Worm (Caenorhabditis elegans): ENCODE data around the gene E02H1.6.

E02H1.6 gene

DNA sequence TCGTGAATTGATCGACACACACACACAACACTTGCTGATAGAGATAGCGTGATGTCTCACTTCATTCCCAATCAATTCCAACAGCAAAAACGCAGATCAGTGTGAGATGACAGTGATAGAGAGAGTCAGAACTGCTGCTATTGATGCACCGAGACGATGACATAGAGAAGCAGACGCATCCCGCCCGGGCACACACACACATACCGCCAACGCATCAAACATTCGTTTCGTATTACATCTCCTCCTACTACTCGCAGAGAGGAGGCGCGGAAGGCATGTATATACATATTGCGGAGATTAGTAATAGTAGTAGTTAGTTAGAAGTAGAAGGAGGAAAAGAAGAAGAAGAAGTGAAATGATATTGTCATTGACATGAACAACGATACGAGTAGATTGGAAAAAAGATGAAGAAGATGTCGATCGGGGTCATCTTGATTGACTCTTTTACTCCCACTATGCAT lies 22.9 kb downstream of the E02H1.6 start (continued):
- no peak for TF ChIP-seq unc-55 (GFP tag; optimal IDR thresholded peaks at IDR 0.05)
- no peak for TF ChIP-seq ceh-82 (tag; optimal IDR thresholded peaks at IDR 0.05)
- no peak for TF ChIP-seq mab-5 (tag; optimal IDR thresholded peaks at IDR 0.05)
- no peak for TF ChIP-seq unc-62 (GFP tag; optimal IDR thresholded peaks at IDR 0.05)
- peak; percentile 19 for TF ChIP-seq ama-1 (optimal IDR thresholded peaks at IDR 0.05)
- peak; percentile 39 for TF ChIP-seq sma-9 (GFP tag; optimal IDR thresholded peaks at IDR 0.05)
- TF ChIP-seq sma-9 (tag; optimal IDR thresholded peaks at IDR 0.05): no peak
- TF ChIP-seq nhr-25 (tag; optimal IDR thresholded peaks at IDR 0.05): peak; percentile 31
- no peak for TF ChIP-seq nhr-10 (tag; optimal IDR thresholded peaks at IDR 0.05)
- TF ChIP-seq nhr-21 (tag; optimal IDR thresholded peaks at IDR 0.05): peak; percentile 67
- peak in 1 of 2 experiments; percentile 49 for TF ChIP-seq lsy-2 (tag; optimal IDR thresholded peaks at IDR 0.05)
- no peak for TF ChIP-seq elt-3 (tag; optimal IDR thresholded peaks at IDR 0.05)
- peak; percentile 13 for TF ChIP-seq blmp-1 (tag; optimal IDR thresholded peaks at IDR 0.05; ENCODE audit: insufficient read depth)
- no peak for TF ChIP-seq aly-2 (tag; optimal IDR thresholded peaks at IDR 0.05)
- TF ChIP-seq nhr-237 (tag; optimal IDR thresholded peaks at IDR 0.05): no peak
- no peak for TF ChIP-seq mbf-1 (tag; optimal IDR thresholded peaks at IDR 0.05)
- TF ChIP-seq ztf-4 (tag; optimal IDR thresholded peaks at IDR 0.05): no peak
- TF ChIP-seq nhr-6 (tag; optimal IDR thresholded peaks at IDR 0.05): no peak
- TF ChIP-seq nhr-11 (tag; optimal IDR thresholded peaks at IDR 0.05): no peak
- no peak for TF ChIP-seq zag-1 (tag; optimal IDR thresholded peaks at IDR 0.05)
- no peak for TF ChIP-seq R02D3.7 (tag; optimal IDR thresholded peaks at IDR 0.05)
- TF ChIP-seq crh-2 (tag; optimal IDR thresholded peaks at IDR 0.05): peak; percentile 45
- TF ChIP-seq sma-3 (GFP tag; optimal IDR thresholded peaks at IDR 0.05): peak; percentile 73

DNA sequence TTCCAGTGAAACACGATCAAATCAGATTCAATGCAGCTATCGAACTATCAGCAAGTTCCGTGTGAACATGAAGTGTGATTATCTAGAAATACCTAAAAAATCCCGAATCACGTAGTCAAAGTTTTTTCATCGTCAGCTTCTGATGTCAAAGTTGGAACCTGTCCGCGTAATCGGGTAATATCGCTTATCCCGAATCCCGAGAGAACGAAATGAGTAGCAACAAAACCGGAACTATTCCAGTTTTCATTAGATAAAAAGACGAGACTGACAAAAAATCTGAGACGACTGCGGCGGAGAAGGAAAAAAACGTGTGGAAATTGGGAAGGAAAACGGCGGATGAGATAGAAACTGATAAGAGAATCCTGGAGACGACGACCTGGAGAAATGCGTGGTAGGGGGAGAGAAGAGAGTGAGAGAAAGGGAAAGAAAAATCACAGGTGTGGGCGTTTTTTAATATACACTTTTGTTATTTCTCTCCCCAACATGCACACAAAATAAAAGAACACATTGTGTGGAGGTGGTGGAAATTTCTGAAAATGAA lies 23.6 kb downstream of the E02H1.6 start:
- no peak for TF ChIP-seq ceh-16 (tag; optimal IDR thresholded peaks at IDR 0.05)
- TF ChIP-seq unc-55 (GFP tag; optimal IDR thresholded peaks at IDR 0.05): no peak
- no peak for TF ChIP-seq ztf-1 (GFP tag; conservative IDR thresholded peaks at IDR 0.05)
- no peak for TF ChIP-seq lin-39 (tag; optimal IDR thresholded peaks at IDR 0.05)
- no peak for TF ChIP-seq zag-1 (tag; optimal IDR thresholded peaks at IDR 0.05)
- TF ChIP-seq ztf-4 (tag; optimal IDR thresholded peaks at IDR 0.05): no peak
- no peak for TF ChIP-seq unc-39 (tag; optimal IDR thresholded peaks at IDR 0.05)
- TF ChIP-seq mab-5 (tag; optimal IDR thresholded peaks at IDR 0.05): no peak
- TF ChIP-seq nhr-12 (tag; optimal IDR thresholded peaks at IDR 0.05): no peak
- no peak for TF ChIP-seq nhr-6 (tag; optimal IDR thresholded peaks at IDR 0.05)
- TF ChIP-seq elt-1 (tag; optimal IDR thresholded peaks at IDR 0.05): no peak
- TF ChIP-seq egl-27 (tag; optimal IDR thresholded peaks at IDR 0.05): no peak
- TF ChIP-seq R02D3.7 (tag; optimal IDR thresholded peaks at IDR 0.05): no peak
- TF ChIP-seq mdl-1 (tag; optimal IDR thresholded peaks at IDR 0.05): no peak
- no peak for TF ChIP-seq skn-1 (tag; optimal IDR thresholded peaks at IDR 0.05)
- peak; percentile 45 for TF ChIP-seq fos-1 (tag; optimal IDR thresholded peaks at IDR 0.05)
- TF ChIP-seq ZK546.5 (tag; optimal IDR thresholded peaks at IDR 0.05): no peak
- TF ChIP-seq gmeb-1 (tag; optimal IDR thresholded peaks at IDR 0.05): no peak
- TF ChIP-seq ama-1 (optimal IDR thresholded peaks at IDR 0.05): peak; percentile 33
- TF ChIP-seq F13H6.1 (tag; optimal IDR thresholded peaks at IDR 0.05): peak; percentile 13
- no peak for TF ChIP-seq nhr-21 (tag; optimal IDR thresholded peaks at IDR 0.05)
- no peak for TF ChIP-seq nhr-129 (tag; optimal IDR thresholded peaks at IDR 0.05)

DNA sequence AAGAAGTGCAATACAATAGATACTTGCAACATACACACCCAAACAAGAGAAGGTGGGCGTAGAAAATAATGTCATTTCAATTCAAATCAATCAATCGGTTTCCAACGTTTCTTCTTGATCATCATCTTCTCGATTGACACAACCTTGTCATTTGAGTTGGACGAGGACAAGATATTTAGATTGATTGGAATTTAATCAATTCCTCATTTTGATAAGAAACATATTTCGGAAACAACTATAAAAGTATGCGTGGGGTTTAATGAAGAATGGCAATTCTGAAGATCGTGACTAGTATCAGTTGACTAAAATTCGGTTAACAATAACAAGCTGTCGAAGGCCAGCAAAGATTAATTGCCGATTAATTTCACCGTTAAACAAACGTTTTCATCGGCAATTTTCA lies 24.1 kb downstream of the E02H1.6 start:
- TF ChIP-seq blmp-1 (tag; optimal IDR thresholded peaks at IDR 0.05; ENCODE audit: insufficient read depth) (peak; percentile 4), sma-3 (GFP tag; optimal IDR thresholded peaks at IDR 0.05) (peak; percentile 1), nhr-25 (tag; optimal IDR thresholded peaks at IDR 0.05) (peak; percentile 59), sma-9 (GFP tag; optimal IDR thresholded peaks at IDR 0.05) (peak; percentile 15), sma-9 (tag; optimal IDR thresholded peaks at IDR 0.05) (no peak), unc-55 (GFP tag; optimal IDR thresholded peaks at IDR 0.05) (no peak), gmeb-1 (tag; optimal IDR thresholded peaks at IDR 0.05) (no peak), C34F6.9 (tag; optimal IDR thresholded peaks at IDR 0.05) (no peak), nhr-129 (tag; optimal IDR thresholded peaks at IDR 0.05) (no peak), nhr-6 (tag; optimal IDR thresholded peaks at IDR 0.05) (peak; percentile 29), lin-13 (GFP tag; optimal IDR thresholded peaks at IDR 0.05) (no peak)
